Fruit fly (Drosophila melanogaster) Kc167 (cell line): ENCODE measurements around the gene CG7275.

Experiments used
- Myc ChIP-seq: fragments of >200 bp; optimal IDR thresholded peaks from 2 replicates; lab custom pipeline; 2017; ENCODE audit warnings: missing external identifiers
- Sin3A ChIP-seq: fragments of >200 bp; optimal IDR thresholded peaks from 2 replicates; lab custom pipeline; 2018; ENCODE audit warnings: missing external identifiers
- h ChIP-seq: fragments of >200 bp; optimal IDR thresholded peaks from 3 replicates; lab custom pipeline; 2018; ENCODE audit warnings: missing external identifiers
- insv ChIP-seq: fragments of >200 bp; optimal IDR thresholded peaks from 3 replicates; lab custom pipeline; 2018; ENCODE audit warnings: missing external identifiers
- psq ChIP-seq: fragments of >200 bp; optimal IDR thresholded peaks from 2 replicates; lab custom pipeline; 2017; ENCODE audit warnings: missing external identifiers
- ttk ChIP-seq: sonication (Bioruptor generic); optimal IDR thresholded peaks from 2 replicates; lab custom pipeline; 2017; ENCODE audit warnings: missing external identifiers

The CG7275 gene

DNA sequence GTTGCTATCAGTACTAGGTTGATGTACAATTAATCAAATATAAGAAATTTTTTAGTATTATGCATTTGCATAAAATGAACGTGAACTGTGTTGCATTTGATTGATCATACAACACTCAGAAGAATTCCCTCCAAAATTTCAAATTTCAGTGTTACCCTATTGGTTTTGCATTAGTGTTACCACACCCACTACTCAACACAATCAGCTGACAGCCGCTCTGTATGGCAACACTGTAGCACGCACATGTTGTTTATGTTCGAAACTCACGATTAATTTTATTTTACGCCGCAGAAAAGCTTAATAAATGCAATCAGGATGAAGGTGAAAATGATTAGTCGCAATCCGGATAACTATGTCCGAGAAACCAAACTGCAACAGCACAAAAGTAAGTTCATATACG lies at the start of gene CG7275:
Gene CG7275, plus strand, starts transcription at position 215 of the 400 bp plus-strand sequence.
- TF ChIP-seq psq (lab: Kevin White, UChicago) = no peak
- no peak for TF ChIP-seq h
- TF ChIP-seq insv (lab: Kevin White, UChicago) = no peak
- TF ChIP-seq Sin3A (lab: Kevin White, UChicago) = no peak

DNA sequence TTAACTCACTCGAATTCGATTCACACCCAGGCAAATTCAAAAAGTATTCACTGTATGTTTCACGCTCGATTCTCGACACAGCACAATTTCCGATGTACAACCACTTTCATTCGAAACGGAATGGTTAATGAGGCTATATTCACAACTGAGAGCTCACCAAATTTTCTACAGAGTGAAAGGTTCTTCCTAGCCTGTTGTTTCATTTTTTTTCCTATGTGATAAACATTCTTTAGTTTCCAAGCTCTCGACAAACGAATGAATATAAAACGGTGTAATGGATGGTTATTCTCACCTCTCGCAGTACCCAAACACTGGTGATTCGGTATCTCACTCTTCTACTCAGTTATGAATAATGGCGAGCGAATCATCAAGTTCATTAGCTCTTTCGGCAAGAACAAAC lies 24.7 kb upstream of the CG7275 start, which contains the start of gene cocoon:
Gene cocoon, minus strand, starts transcription at position 101 of the 400 bp plus-strand sequence.
- TF ChIP-seq h = no peak
- TF ChIP-seq ttk (lab: Kevin White, UChicago) = no peak
- TF ChIP-seq Sin3A (lab: Kevin White, UChicago) = no peak
- no peak for TF ChIP-seq psq (lab: Kevin White, UChicago)
- no peak for TF ChIP-seq insv (lab: Kevin White, UChicago)
- no peak for TF ChIP-seq Myc (lab: Kevin White, UChicago)

dm6 chr3L:15485302-15485701 lies 13.5 kb upstream of the CG7275 start, which contains the start of gene Ran-like:
Ran-like (minus strand) TSS chr3L:15485402.
- TF ChIP-seq psq (lab: Kevin White, UChicago) (no peak), ttk (lab: Kevin White, UChicago) (no peak), h (no peak), insv (lab: Kevin White, UChicago) (no peak), Sin3A (lab: Kevin White, UChicago) (no peak), Myc (lab: Kevin White, UChicago) (no peak)

DNA sequence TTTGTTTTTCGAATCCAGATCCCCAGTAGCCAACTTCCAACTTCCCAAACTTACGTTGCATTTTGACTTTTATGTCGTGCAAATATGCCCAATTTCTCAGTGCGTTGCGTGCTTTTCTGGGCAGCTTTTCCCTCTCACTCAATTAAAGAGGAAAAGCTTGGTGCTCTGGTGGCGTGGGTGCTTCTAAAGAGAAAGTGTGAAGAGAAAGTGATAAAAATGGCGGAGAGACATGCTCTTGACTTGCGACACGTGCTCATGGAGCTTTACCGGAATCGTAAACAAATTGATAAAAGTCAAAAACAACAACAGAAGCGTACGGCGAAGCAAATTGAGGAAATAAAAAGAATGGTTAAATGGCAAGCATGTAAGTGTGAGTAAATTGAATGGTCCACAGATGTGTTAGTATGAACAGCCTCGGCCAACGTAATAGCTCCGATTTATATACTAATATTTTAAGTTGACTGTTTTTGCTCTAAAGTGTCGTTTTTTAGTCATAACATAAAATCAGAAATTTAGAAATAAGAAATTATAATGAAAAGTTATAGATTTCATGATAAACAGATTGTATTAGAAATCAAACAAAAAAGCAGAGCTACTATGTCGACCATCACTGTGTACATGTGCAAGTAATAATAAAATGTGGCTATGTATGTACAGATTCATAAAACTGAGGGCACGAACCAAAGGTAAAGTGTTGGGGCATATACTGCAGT lies 4.7 kb upstream of the CG7275 start:
- TF ChIP-seq Myc (lab: Kevin White, UChicago) (no peak), Sin3A (lab: Kevin White, UChicago) (no peak), h (no peak), psq (lab: Kevin White, UChicago) (no peak), ttk (lab: Kevin White, UChicago) (no peak), insv (lab: Kevin White, UChicago) (no peak)

- TF ChIP-seq Myc (lab: Kevin White, UChicago) (no peak), Sin3A (lab: Kevin White, UChicago) (no peak), insv (lab: Kevin White, UChicago) (no peak), psq (lab: Kevin White, UChicago) (no peak), h (no peak), ttk (lab: Kevin White, UChicago) (no peak)
Measured at dm6 chr3L:15494599-15495271, 4.0 kb upstream of the CG7275 start.

- TF ChIP-seq ttk (lab: Kevin White, UChicago) (no peak), insv (lab: Kevin White, UChicago) (no peak), h (no peak), Myc (lab: Kevin White, UChicago) (no peak), psq (lab: Kevin White, UChicago) (no peak), Sin3A (lab: Kevin White, UChicago) (no peak)
Measured at dm6 chr3L:15495449-15495848, 3.3 kb upstream of the CG7275 start, which contains the start of gene CG12355. CG12355 (minus strand) TSS chr3L:15495549.

DNA sequence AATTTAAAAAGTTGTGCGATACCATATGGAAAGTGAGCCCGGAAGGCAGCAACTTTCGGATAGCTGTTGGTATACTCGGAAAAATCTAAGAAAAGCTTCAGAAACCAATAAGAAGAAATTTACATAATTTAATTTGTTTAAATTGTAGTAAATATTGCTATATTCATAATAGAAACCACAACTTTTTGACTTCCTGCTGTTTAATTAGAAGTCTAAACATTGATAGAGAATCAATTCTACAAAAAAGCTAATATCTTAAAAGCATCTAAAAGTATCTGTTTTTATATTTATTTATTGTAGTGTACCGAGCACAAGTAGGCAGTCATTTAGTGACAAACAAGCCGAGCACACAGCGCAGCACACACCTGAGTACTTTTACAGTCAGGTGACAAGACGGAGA lies 2.5 kb upstream of the CG7275 start, which contains the start of gene CG13455:
Gene CG13455, plus strand, starts transcription at position 301 of the 400 bp plus-strand sequence.
- TF ChIP-seq insv (lab: Kevin White, UChicago) (no peak), psq (lab: Kevin White, UChicago) (no peak), Myc (lab: Kevin White, UChicago) (no peak), Sin3A (lab: Kevin White, UChicago) (no peak), ttk (lab: Kevin White, UChicago) (no peak), h (no peak)

DNA sequence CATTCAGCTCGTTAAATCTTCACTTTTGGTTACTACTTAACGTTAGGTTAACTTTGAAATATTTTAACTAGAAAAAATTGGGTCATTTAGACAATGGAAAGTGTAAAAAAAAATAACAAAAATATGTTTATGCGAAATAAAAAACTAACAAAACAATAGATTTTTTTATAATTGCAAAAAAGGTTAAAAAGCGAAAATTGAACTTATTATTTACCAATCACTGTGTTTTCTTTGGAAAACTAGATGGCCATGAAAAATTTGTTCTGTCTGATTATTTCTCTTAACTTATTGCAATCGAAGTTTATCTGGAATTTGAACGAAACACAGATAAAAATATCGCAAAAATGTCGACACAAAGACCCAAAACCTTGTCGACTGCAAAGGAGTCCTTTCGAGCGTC lies 857 bp upstream of the CG7275 start, which contains the start of gene CG7276:
Gene CG7276, plus strand, starts transcription at position 301 of the 400 bp plus-strand sequence.
- TF ChIP-seq h = no peak
- no peak for TF ChIP-seq insv (lab: Kevin White, UChicago)
- no peak for TF ChIP-seq ttk (lab: Kevin White, UChicago)
- no peak for TF ChIP-seq Sin3A (lab: Kevin White, UChicago)
- no peak for TF ChIP-seq psq (lab: Kevin White, UChicago)

DNA sequence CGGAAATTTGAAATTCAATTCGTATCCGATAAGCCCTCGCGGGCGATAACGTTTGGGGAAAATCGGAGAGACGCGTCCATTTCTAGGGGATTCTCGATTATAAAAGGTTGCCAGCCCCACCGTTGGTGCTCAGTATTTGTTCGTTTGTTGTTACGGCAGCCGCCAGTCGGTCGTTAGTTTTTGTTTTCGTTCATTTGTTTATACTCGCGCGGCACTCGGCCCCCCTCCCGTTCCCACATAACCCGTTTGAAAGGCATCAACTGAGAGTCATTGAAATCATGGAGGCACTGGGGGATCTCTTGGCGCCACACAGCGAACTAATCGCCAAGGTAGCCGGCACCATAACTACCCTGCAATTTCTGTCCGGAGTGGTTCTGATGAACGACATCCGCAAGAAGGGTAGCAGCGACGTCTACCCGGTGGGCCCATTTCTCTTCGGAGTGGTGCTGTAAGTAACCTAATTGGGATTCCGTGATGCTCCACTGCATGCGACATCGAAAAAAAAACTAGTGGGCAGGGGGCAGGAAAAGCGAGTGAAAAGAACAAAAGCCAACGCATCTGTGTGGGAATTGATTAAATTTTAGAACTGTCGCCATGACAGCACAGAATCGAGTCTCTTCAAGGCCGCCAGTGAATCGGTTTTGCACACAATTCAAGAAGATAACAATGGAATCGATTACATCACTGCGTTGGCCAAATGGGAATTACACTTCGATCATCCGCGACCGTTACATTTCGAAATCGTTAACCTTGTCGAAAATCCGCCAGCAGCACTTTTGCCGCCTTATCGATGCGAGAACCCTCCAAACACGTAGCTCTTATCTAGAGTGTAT lies 2.3 kb downstream of the CG7275 start, which contains the start of gene CG7272:
Gene CG7272, plus strand, starts transcription at position 126 of the 833 bp plus-strand sequence.
- TF ChIP-seq psq (lab: Kevin White, UChicago) (no peak), Myc (lab: Kevin White, UChicago) (no peak), h (no peak), insv (lab: Kevin White, UChicago) (no peak), ttk (lab: Kevin White, UChicago) (no peak), Sin3A (lab: Kevin White, UChicago) (no peak)

DNA sequence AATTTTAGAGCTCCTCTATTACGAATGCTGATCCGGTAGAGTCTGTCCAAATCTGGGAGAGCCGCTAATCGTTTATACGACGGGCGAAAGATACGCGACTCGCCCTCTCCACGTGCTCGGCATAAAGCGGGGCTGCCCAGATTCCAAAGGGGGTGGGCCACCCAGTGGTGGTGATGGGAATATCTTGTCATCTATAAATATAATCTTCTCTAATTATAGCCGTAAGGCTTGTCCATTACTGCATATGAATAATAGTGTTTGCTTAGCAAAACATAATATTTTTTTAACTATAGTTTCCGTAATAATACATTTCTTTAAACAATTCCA lies 2.9 kb downstream of the CG7275 start:
- TF ChIP-seq Sin3A (lab: Kevin White, UChicago) = no peak
- TF ChIP-seq h = no peak
- TF ChIP-seq ttk (lab: Kevin White, UChicago) = no peak
- TF ChIP-seq insv (lab: Kevin White, UChicago) = no peak
- TF ChIP-seq Myc (lab: Kevin White, UChicago) = no peak
- no peak for TF ChIP-seq psq (lab: Kevin White, UChicago)

DNA sequence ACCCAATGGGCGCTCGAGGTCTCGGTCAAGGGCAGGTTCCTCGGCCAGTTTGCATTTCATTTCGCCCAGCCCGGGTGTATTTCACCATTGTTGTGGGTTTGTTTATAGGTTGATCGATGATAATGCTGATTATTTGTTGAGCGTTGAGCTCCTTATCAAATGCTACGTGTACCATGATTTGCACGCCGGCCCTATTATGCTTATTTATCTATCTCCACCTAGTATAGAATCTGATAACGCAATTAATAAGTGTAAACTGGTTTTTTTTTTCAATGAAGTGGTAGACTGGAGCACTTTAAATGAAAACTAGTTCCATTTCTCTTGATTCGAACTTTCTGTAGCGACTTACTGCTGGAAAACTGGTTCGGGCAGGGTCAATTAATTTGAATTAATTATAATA lies 3.5 kb downstream of the CG7275 start:
- no peak for TF ChIP-seq ttk (lab: Kevin White, UChicago)
- TF ChIP-seq insv (lab: Kevin White, UChicago) = no peak
- no peak for TF ChIP-seq Sin3A (lab: Kevin White, UChicago)
- no peak for TF ChIP-seq Myc (lab: Kevin White, UChicago)
- no peak for TF ChIP-seq h
- TF ChIP-seq psq (lab: Kevin White, UChicago) = no peak
